Worm (Caenorhabditis elegans) whole organism, dauer: Measurements from ENCODE around the gene eps-8.
"Not testable (repeated sequence)": the region's sequence is repeated elsewhere in the genome, so short reads cannot be mapped to it uniquely, and the experiment has no call there.

Source experiments
- unc-62 ChIP-seq: sonication (generic microtip); optimal IDR thresholded peaks from 2 replicates; lab custom pipeline; 2017; ENCODE audit warnings: missing biosample characterization, missing genetic modification reagents, missing genetic modification characterization

Gene eps-8

DNA sequence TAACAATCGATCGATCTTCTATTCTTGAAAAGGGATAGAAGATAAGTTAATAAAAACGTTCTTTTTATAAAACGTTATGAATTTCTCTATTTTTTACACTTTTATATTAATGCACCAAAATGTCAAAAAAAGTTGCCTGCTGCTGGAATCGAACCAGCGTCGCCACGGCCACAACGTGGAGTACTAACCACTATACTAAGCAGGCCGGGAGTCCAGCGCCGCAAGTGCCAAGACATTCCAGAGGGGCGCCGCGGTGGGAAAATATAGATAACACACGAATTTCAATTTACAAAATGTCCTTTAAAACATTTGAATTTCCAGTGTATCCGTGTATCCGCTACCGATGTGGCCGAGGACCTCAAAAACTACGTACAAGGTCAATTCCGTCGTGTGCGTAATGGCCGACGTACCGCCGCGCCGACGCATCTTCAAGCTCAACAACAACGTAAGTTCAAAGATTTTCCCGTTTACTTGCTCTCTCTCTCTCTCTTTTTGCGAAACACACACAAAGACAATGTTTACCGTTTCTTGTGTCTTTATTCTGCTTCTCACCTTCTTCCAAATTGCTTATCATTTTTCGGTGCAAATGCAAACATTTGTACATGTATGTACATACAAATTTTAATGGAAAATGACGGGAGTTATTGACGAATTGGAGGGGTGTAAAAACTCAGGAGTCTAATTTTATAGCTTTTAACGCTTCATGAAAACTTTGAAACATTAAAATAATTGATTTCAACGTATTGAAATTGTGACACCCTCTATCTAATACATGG, 9.8 kb downstream of the eps-8 start:
- TF ChIP-seq unc-62 = no peak

DNA sequence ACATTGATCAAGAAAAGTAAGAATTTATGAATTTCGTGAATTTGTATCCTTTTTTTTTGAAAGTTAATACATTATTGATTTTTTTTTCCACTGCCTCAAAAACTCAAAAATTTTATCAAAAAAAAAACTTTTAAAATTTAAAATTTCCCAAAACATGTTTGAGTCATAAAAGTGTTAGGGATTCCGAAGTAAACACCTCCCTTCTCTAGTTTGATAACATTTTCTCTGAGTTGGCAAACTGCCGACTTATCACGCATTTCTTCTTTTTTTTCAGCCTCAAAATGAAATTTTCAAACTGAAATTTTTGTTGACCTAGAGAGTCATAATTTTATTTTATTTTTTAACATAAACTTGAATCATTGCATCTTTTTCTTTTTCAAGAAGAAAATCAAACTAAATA, 11.6 kb downstream of the eps-8 start:
- no peak for TF ChIP-seq unc-62

DNA sequence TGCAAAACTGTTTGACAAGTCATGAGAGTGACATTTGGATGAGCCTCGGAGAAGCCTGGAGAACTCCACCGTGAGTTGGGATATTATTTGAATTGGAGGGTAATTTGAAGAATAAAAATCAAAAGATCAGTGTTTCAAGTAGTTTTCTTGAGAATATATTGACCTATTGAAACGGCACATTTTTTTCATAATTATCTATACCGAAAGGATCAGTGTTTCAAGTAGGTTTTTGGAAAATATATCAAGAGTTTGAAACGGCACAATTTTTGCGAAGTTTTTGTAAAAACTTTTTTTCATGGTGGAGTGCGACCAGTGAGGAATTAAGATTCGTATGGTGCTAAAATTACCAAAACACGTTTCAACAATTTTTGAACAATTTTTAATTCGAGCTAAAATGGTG, 12.7 kb downstream of the eps-8 start:
- no peak for TF ChIP-seq unc-62

DNA sequence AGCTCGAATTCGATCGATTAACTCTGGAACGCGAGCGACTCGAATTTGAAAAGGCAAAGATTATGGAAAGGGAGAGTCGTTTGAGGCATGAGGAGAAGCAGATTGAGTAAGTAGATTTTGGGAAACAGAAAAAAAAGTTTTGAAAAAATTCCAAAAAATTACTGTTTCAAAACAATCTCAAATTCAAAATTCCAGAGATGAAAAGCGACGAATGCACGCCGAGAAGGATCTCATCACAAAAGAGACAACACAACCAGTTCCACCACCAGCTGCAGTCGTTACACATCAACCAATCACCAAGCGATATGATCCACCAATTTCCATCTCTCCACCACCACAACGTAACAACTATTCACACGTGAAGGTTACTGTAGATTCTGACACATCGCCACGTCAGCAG, 15.1 kb downstream of the eps-8 start:
- no peak for TF ChIP-seq unc-62

- no peak for TF ChIP-seq unc-62
Observed at ce11 chrIV:14903188-14903587, 23.9 kb downstream of the eps-8 start.

- TF ChIP-seq unc-62 = no peak
Observed at ce11 chrIV:14909589-14909988, 30.3 kb downstream of the eps-8 start, which contains the start of gene pnc-2. pnc-2 (minus strand) TSS chrIV:14909689.

ce11 chrIV:14919310-14919709, 40.0 kb downstream of the eps-8 start, which contains the start of gene ccch-5:
ccch-5 (plus strand) TSS chrIV:14919610.
- TF ChIP-seq unc-62 = no peak

ce11 chrIV:14929421-14929820, 50.1 kb downstream of the eps-8 start, which contains the start of gene Y57G11C.28:
Y57G11C.28 (plus strand) TSS chrIV:14929721.
- TF ChIP-seq unc-62 = no peak

DNA sequence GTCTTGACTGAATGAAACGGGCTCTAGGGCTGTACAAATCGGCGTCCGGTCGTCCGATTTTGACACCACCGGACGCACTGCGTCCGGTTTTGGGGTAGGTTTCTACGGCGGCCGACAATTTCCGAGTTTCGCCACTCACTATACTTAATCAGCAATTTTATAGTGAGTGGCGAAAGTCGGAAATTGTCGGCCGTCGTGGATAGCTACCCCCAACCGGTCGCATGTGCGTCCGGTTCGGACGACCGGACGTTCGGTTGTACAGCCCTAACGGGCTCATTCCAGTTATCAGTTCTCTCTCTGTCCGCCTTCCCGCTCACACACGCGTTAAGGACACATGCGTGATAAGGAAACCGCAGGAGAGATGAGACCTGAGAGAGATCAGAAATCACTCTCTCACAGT, 53.4 kb downstream of the eps-8 start, which contains the start of gene Y57G11C.1131:
Y57G11C.1131 (plus strand) TSS at position 333 of the 400 bp plus-strand sequence.
- TF ChIP-seq unc-62 = no peak

- no peak for TF ChIP-seq unc-62
Observed at ce11 chrIV:14937017-14937416, 57.7 kb downstream of the eps-8 start, which contains the start of gene Y57G11C.1144. Y57G11C.1144 (plus strand) TSS chrIV:14937317.

- not testable (repeated sequence) for TF ChIP-seq unc-62
Observed at ce11 chrIV:14938596-14938995, 59.3 kb downstream of the eps-8 start, which contains the start of gene Y57G11C.30. Y57G11C.30 (plus strand) TSS chrIV:14938896.

- no peak for TF ChIP-seq unc-62
Observed at ce11 chrIV:14944234-14944633, 65.0 kb downstream of the eps-8 start, which contains the start of gene Y57G11C.48. Y57G11C.48 (minus strand) TSS chrIV:14944334.

ce11 chrIV:14949048-14949447, 69.8 kb downstream of the eps-8 start:
- TF ChIP-seq unc-62 = no peak
